Fruit fly (Drosophila melanogaster) whole organism, pupa: Measurements from ENCODE around the gene LManIV.

ENCODE experiments used
- CG10348 ChIP-seq: fragments of 200-800 bp; sonication (Bioruptor generic); IDR thresholded peaks from 2 replicates; pipeline ENCODE4 v1.3.6; 2022; ENCODE audit warnings: missing biosample characterization, missing genetic modification characterization
- CG13204 ChIP-seq: fragments of 200-800 bp; sonication (Bioruptor generic); optimal IDR thresholded peaks from 2 replicates; lab custom pipeline; 2018; ENCODE audit warnings: missing biosample characterization, mild to moderate bottlenecking, missing genetic modification characterization, moderate library complexity
- CG14655 ChIP-seq: fragments of 200-800 bp; sonication (Bioruptor generic); optimal IDR thresholded peaks from 3 replicates; lab custom pipeline; 2017; ENCODE audit warnings: mild to moderate bottlenecking, missing biosample characterization, missing genetic modification reagents, missing genetic modification characterization
- CG15710 ChIP-seq: fragments of 200-800 bp; sonication (Bioruptor generic); optimal IDR thresholded peaks from 2 replicates; lab custom pipeline; 2018; ENCODE audit warnings: missing biosample characterization, mild to moderate bottlenecking, missing genetic modification characterization, moderate library complexity
- CG34367 ChIP-seq: fragments of 200-800 bp; sonication (Bioruptor generic); optimal IDR thresholded peaks from 2 replicates; lab custom pipeline; 2018; ENCODE audit warnings: missing biosample characterization, mild to moderate bottlenecking, missing genetic modification characterization
- CG4496 ChIP-seq: fragments of 200-800 bp; sonication (Bioruptor generic); IDR thresholded peaks from 3 replicates; pipeline ENCODE4 v1.3.6; 2022; ENCODE audit warnings: missing biosample characterization, missing genetic modification characterization
- CG8159 ChIP-seq: fragments of 200-800 bp; sonication (Bioruptor generic); optimal IDR thresholded peaks from 3 replicates; lab custom pipeline; 2018; ENCODE audit warnings: missing biosample characterization, mild to moderate bottlenecking, missing genetic modification characterization, moderate library complexity
- EcR ChIP-seq: fragments of 200-800 bp; sonication (Bioruptor generic); optimal IDR thresholded peaks from 3 replicates; lab custom pipeline; 2019; ENCODE audit warnings: missing biosample characterization, missing genetic modification characterization, mild to moderate bottlenecking, moderate library complexity, missing genetic modification reagents
- Pif1B ChIP-seq: fragments of 200-800 bp; sonication (Bioruptor generic); optimal IDR thresholded peaks from 3 replicates; lab custom pipeline; 2016; ENCODE audit warnings: missing biosample characterization, missing genetic modification characterization
- gl ChIP-seq: fragments of 200-800 bp; sonication (Bioruptor generic); optimal IDR thresholded peaks from 2 replicates; lab custom pipeline; 2018; ENCODE audit warnings: missing biosample characterization, mild to moderate bottlenecking, missing genetic modification characterization

DNA sequence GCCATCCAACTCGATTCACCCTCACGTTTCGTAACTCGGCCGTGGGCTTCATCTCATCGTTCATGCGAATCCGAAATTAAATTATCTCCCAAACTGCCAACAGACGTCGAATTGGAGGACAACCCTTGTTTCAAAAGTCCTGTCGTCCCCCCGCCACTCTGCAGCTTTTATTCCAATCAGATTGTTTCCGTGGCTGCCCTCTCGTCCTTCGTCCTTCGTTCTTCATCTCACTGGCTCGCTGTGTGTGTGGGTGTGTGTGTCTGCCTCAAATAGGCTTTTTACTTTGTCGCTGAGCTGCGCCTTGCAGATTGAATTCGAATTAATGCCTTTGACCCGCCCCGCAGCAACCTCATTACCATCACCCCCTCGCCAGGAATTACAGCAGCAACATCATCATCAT, 22.0 kb upstream of the LManIV start:
- TF ChIP-seq gl (tag; lab: Kevin White, UChicago) (no peak), CG10348 (GFP tag; lab: Robert Waterston, UW) (no peak), CG34367 (tag; lab: Kevin White, UChicago) (no peak), CG14655 (GFP tag; lab: Kevin White, UChicago) (no peak), CG8159 (no peak), CG4496 (no peak), CG15710 (no peak), CG13204 (GFP tag; lab: Kevin White, UChicago) (no peak), EcR (GFP tag; lab: Kevin White, UChicago) (no peak), Pif1B (no peak)
